Fruit fly (Drosophila melanogaster) whole organism, embryonic: Measurements from ENCODE around the gene CG7512.
A peak's percentile ranks its signal among the peaks of the same experiment; 100 is the strongest.

ENCODE experiments used
- Ada2b ChIP-seq: fragments of 200-800 bp; sonication (Bioruptor generic); IDR thresholded peaks from 2 replicates; pipeline ENCODE4 v1.3.6; 2022; ENCODE audit warnings: missing biosample characterization, missing genetic modification characterization
- B-H1 ChIP-seq: fragments of 200-800 bp; sonication (Bioruptor generic); IDR thresholded peaks from 3 replicates; pipeline ENCODE4 v1.3.6; 2022; ENCODE audit warnings: missing biosample characterization, missing genetic modification characterization
- BtbVII ChIP-seq: fragments of 200-800 bp; sonication (Bioruptor generic); optimal IDR thresholded peaks from 3 replicates; lab custom pipeline; 2017; ENCODE audit warnings: missing biosample characterization, mild to moderate bottlenecking, missing genetic modification characterization
- CG11456 ChIP-seq: fragments of 200-800 bp; sonication (Bioruptor generic); IDR thresholded peaks from 3 replicates; pipeline ENCODE4 v1.3.6; 2022; ENCODE audit warnings: missing biosample characterization, missing genetic modification characterization
- CG11723 ChIP-seq: fragments of 200-800 bp; sonication (Bioruptor generic); optimal IDR thresholded peaks from 2 replicates; lab custom pipeline; 2017; ENCODE audit warnings: missing biosample characterization, mild to moderate bottlenecking, missing genetic modification characterization
- CG12071 ChIP-seq: fragments of 200-800 bp; sonication (Bioruptor generic); optimal IDR thresholded peaks from 3 replicates; lab custom pipeline; 2018; ENCODE audit warnings: missing biosample characterization, mild to moderate bottlenecking, missing genetic modification characterization
- CG13624 ChIP-seq: fragments of 200-800 bp; sonication (Bioruptor generic); optimal IDR thresholded peaks from 2 replicates; lab custom pipeline; 2016; ENCODE audit warnings: missing biosample characterization, missing genetic modification characterization
- CG14014 ChIP-seq: fragments of 200-800 bp; sonication (Bioruptor generic); IDR thresholded peaks from 2 replicates; pipeline ENCODE4 v1.3.6; 2022; ENCODE audit warnings: missing biosample characterization, missing genetic modification characterization
- CG14710 ChIP-seq: fragments of 200-800 bp; sonication (Bioruptor generic); optimal IDR thresholded peaks from 3 replicates; lab custom pipeline; 2019; ENCODE audit warnings: missing biosample characterization, mild to moderate bottlenecking, missing genetic modification characterization, moderate library complexity
- CG15601 ChIP-seq: fragments of 200-800 bp; sonication (Bioruptor generic); optimal IDR thresholded peaks from 3 replicates; lab custom pipeline; 2019; ENCODE audit warnings: missing biosample characterization, mild to moderate bottlenecking, missing genetic modification characterization, moderate library complexity
- CG30431 ChIP-seq: fragments of 200-800 bp; sonication (Bioruptor generic); optimal IDR thresholded peaks from 2 replicates; lab custom pipeline; 2017; ENCODE audit warnings: missing biosample characterization, missing genetic modification characterization
- CG3163 ChIP-seq: fragments of 200-800 bp; sonication (Bioruptor generic); optimal IDR thresholded peaks from 3 replicates; lab custom pipeline; 2016; ENCODE audit warnings: missing biosample characterization, missing genetic modification characterization
- CG32532 ChIP-seq: fragments of 200-800 bp; sonication (Bioruptor generic); IDR thresholded peaks from 2 replicates; pipeline ENCODE4 v1.3.6; 2022; ENCODE audit warnings: missing biosample characterization, missing genetic modification characterization
- CG3726 ChIP-seq: fragments of 200-800 bp; sonication (Bioruptor generic); IDR thresholded peaks from 3 replicates; pipeline ENCODE4, ENCODE4 v1.3.6; 2022; ENCODE audit warnings: missing biosample characterization, missing genetic modification characterization
- CG42726 ChIP-seq: fragments of 200-800 bp; sonication (Bioruptor generic); IDR thresholded peaks from 2 replicates; pipeline ENCODE4 v1.3.6; 2022; ENCODE audit warnings: missing biosample characterization, missing genetic modification characterization; ENCODE audit not compliant: partially characterized antibody
- CG6683 ChIP-seq: fragments of 200-800 bp; sonication (Bioruptor generic); optimal IDR thresholded peaks from 2 replicates; lab custom pipeline; 2017; ENCODE audit warnings: missing biosample characterization, mild to moderate bottlenecking, missing genetic modification characterization, missing genetic modification reagents
- CG7839 ChIP-seq: fragments of 200-800 bp; sonication (Bioruptor generic); optimal IDR thresholded peaks from 3 replicates; lab custom pipeline; 2018; ENCODE audit warnings: missing biosample characterization, mild to moderate bottlenecking, missing genetic modification characterization, moderate library complexity
- CG9727 ChIP-seq: fragments of 200-800 bp; sonication (Bioruptor generic); optimal IDR thresholded peaks from 3 replicates; lab custom pipeline; 2017; ENCODE audit warnings: missing biosample characterization, mild to moderate bottlenecking, missing genetic modification characterization
- Dbx ChIP-seq: fragments of 200-800 bp; sonication (Bioruptor generic); IDR thresholded peaks from 3 replicates; pipeline ENCODE4 v1.3.6; 2022; ENCODE audit warnings: missing biosample characterization, missing genetic modification characterization
- ERR ChIP-seq: fragments of 200-800 bp; sonication (Bioruptor generic); optimal IDR thresholded peaks from 2 replicates; lab custom pipeline; 2016; ENCODE audit warnings: missing biosample characterization, missing genetic modification characterization
- Ets97D ChIP-seq: fragments of 200-800 bp; sonication (Bioruptor generic); optimal IDR thresholded peaks from 3 replicates; lab custom pipeline; 2016; ENCODE audit warnings: missing biosample characterization, missing genetic modification characterization
- Fer1 ChIP-seq: fragments of 200-800 bp; sonication (Bioruptor generic); optimal IDR thresholded peaks from 2 replicates; lab custom pipeline; 2017; ENCODE audit warnings: missing biosample characterization, mild to moderate bottlenecking, missing genetic modification characterization
- Fer3 ChIP-seq: fragments of 200-800 bp; sonication (Bioruptor generic); optimal IDR thresholded peaks from 2 replicates; lab custom pipeline; 2018; ENCODE audit warnings: missing biosample characterization, mild to moderate bottlenecking, missing genetic modification characterization, moderate library complexity
- HHEX ChIP-seq: fragments of 200-800 bp; sonication (Bioruptor generic); optimal IDR thresholded peaks from 3 replicates; lab custom pipeline; 2017; ENCODE audit warnings: missing biosample characterization, mild to moderate bottlenecking, missing genetic modification characterization, missing genetic modification reagents
- Hand ChIP-seq: fragments of 200-800 bp; sonication (Bioruptor generic); optimal IDR thresholded peaks from 2 replicates; lab custom pipeline; 2017; ENCODE audit warnings: mild to moderate bottlenecking, missing biosample characterization, missing genetic modification reagents, missing genetic modification characterization
- HmgZ ChIP-seq: fragments of 200-800 bp; sonication (Bioruptor generic); optimal IDR thresholded peaks from 2 replicates; lab custom pipeline; 2018; ENCODE audit warnings: missing biosample characterization, mild to moderate bottlenecking, missing genetic modification characterization
- Med ChIP-seq: fragments of 200-800 bp; sonication (Bioruptor generic); peaks from one replicate; lab custom pipeline; 2016; ENCODE audit warnings: missing biosample characterization, missing genetic modification characterization, mild to moderate bottlenecking, inconsistent platforms, moderate library complexity
- NC2α ChIP-seq: fragments of 200-800 bp; sonication (Bioruptor generic); optimal IDR thresholded peaks from 2 replicates; lab custom pipeline; 2016; ENCODE audit warnings: missing biosample characterization, missing genetic modification characterization
- NC2β ChIP-seq: fragments of 200-800 bp; sonication (Bioruptor generic); optimal IDR thresholded peaks from 2 replicates; lab custom pipeline; 2016; ENCODE audit warnings: missing biosample characterization, missing genetic modification characterization
- NFAT ChIP-seq: fragments of 200-800 bp; sonication (Bioruptor generic); IDR thresholded peaks from 2 replicates; pipeline ENCODE4 v1.3.6; 2022; ENCODE audit warnings: missing biosample characterization, missing genetic modification characterization
- Optix ChIP-seq: fragments of 200-800 bp; sonication (Bioruptor generic); IDR thresholded peaks from 3 replicates; pipeline ENCODE4 v1.3.6; 2022; ENCODE audit warnings: missing biosample characterization, missing genetic modification characterization
- Pdp1 ChIP-seq, 2 experiments: fragments of 200-800 bp; sonication (Bioruptor generic); optimal IDR thresholded peaks; 3 replicates each; lab custom pipeline; 2016; ENCODE audit warnings: missing biosample characterization in 2 of 2, missing genetic modification characterization in 2 of 2, mild to moderate bottlenecking in 1 of 2, moderate library complexity in 1 of 2
- Poxn ChIP-seq: fragments of 200-800 bp; sonication (Bioruptor generic); IDR thresholded peaks from 2 replicates; pipeline ENCODE4 v1.3.6; 2022; ENCODE audit warnings: missing biosample characterization, missing genetic modification characterization
- Sry-δ ChIP-seq: fragments of 200-800 bp; sonication (Bioruptor generic); optimal IDR thresholded peaks from 2 replicates; lab custom pipeline; 2016; ENCODE audit warnings: missing biosample characterization, missing genetic modification characterization
- Xbp1 ChIP-seq: fragments of 200-800 bp; sonication (Bioruptor generic); optimal IDR thresholded peaks from 3 replicates; lab custom pipeline; 2016; ENCODE audit warnings: missing biosample characterization, mild to moderate bottlenecking, missing genetic modification characterization
- YL-1 ChIP-seq: fragments of 200-800 bp; sonication (Bioruptor generic); optimal IDR thresholded peaks from 3 replicates; lab custom pipeline; 2017; ENCODE audit warnings: missing biosample characterization, mild to moderate bottlenecking, missing genetic modification characterization
- ap ChIP-seq: fragments of 200-800 bp; sonication (Bioruptor generic); IDR thresholded peaks from 2 replicates; pipeline ENCODE4 v1.3.6; 2022; ENCODE audit warnings: missing biosample characterization, missing genetic modification characterization
- ash1 ChIP-seq: fragments of 200-800 bp; sonication (Bioruptor generic); optimal IDR thresholded peaks from 2 replicates; lab custom pipeline; 2018; ENCODE audit warnings: missing biosample characterization, mild to moderate bottlenecking, missing genetic modification characterization
- bab2 ChIP-seq: fragments of 200-800 bp; sonication (Bioruptor generic); optimal IDR thresholded peaks from 2 replicates; lab custom pipeline; 2016; ENCODE audit warnings: missing biosample characterization, missing genetic modification characterization
- chm ChIP-seq: fragments of 200-800 bp; sonication (Bioruptor generic); IDR thresholded peaks from 2 replicates; pipeline ENCODE4 v1.3.6; 2022; ENCODE audit warnings: missing biosample characterization, missing genetic modification characterization
- danr ChIP-seq: fragments of 200-800 bp; sonication (Bioruptor generic); IDR thresholded peaks from 2 replicates; pipeline ENCODE4 v1.3.6; 2022; ENCODE audit warnings: missing biosample characterization, missing genetic modification characterization
- dati ChIP-seq: fragments of 200-800 bp; sonication (Bioruptor generic); IDR thresholded peaks from 2 replicates; pipeline ENCODE4 v1.3.6; 2022; ENCODE audit warnings: missing biosample characterization, missing genetic modification characterization
- eyg ChIP-seq: fragments of 200-800 bp; sonication (Bioruptor generic); optimal IDR thresholded peaks from 3 replicates; lab custom pipeline; 2016; ENCODE audit warnings: missing biosample characterization, missing genetic modification characterization
- gsb-n ChIP-seq: fragments of 200-800 bp; sonication (Bioruptor generic); optimal IDR thresholded peaks from 3 replicates; lab custom pipeline; 2018; ENCODE audit warnings: missing biosample characterization, mild to moderate bottlenecking, missing genetic modification characterization
- jumu ChIP-seq: fragments of 200-800 bp; sonication (Bioruptor generic); optimal IDR thresholded peaks from 3 replicates; lab custom pipeline; 2016; ENCODE audit warnings: missing biosample characterization, missing genetic modification characterization
- lilli ChIP-seq: fragments of 200-800 bp; sonication (Bioruptor generic); optimal IDR thresholded peaks from 3 replicates; lab custom pipeline; 2016; ENCODE audit warnings: missing biosample characterization, missing genetic modification characterization
- lmd ChIP-seq: fragments of 200-800 bp; sonication (Bioruptor generic); IDR thresholded peaks from 2 replicates; pipeline ENCODE4 v1.3.6; 2022; ENCODE audit warnings: missing biosample characterization, missing genetic modification characterization
- pros ChIP-seq: fragments of 200-800 bp; sonication (Bioruptor generic); optimal IDR thresholded peaks from 3 replicates; lab custom pipeline; 2019; ENCODE audit warnings: missing biosample characterization, mild to moderate bottlenecking, missing genetic modification characterization, moderate library complexity
- psq ChIP-seq: fragments of 200-800 bp; sonication (Bioruptor generic); optimal IDR thresholded peaks from 2 replicates; lab custom pipeline; 2017; ENCODE audit warnings: missing biosample characterization, missing genetic modification characterization
- slp2 ChIP-seq: fragments of 200-800 bp; sonication (Bioruptor generic); optimal IDR thresholded peaks from 2 replicates; lab custom pipeline; 2016; ENCODE audit warnings: missing biosample characterization, missing genetic modification characterization

CG7512 gene

DNA sequence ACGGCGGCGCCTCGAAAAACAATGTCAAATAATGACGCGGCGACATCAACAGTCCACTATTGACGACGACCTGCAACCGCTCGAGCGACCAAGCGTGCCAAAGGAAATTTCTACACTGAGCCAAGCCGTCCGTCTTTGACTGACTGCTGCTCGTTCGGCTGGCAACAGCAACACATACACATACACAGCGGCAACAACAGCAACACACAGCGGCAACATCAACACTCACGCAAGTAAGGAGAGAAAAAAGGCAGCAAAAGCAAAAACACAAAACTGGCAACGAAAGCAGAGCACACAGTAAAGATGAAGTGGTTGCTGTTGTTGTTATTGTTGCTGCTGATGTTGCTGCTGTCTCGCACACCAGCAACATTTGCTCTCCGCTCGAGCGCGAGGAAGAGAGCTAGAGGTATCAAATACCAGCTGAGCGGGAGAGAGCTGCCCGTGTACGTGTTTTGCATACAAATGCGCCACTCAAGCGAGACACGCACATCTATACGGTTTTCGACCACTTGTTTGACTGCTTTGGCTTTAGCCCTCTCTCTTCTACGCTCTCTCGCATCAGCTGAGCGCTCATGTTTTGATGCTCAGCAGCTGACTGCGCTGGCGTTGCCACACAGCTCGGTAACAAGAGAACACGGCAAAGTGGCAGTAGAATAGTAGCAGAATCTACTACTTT is 39.6 kb downstream of the CG7512 start (continued):
- peak; percentile 59 for TF ChIP-seq CG3163 (GFP tag; lab: Kevin White, UChicago)
- no peak for TF ChIP-seq ERR (GFP tag; lab: Kevin White, UChicago)
- TF ChIP-seq B-H1 (GFP tag; lab: Robert Waterston, UW) = no peak; the same call in 2 of the 3 replicates
- TF ChIP-seq CG9727 (GFP tag; lab: Kevin White, UChicago) = peak; percentile 50
- TF ChIP-seq CG15601 (tag; lab: Kevin White, UChicago) = no peak
- peak; percentile 90 for TF ChIP-seq pros (GFP tag; lab: Kevin White, UChicago)
- TF ChIP-seq Fer3 = no peak
- TF ChIP-seq psq (GFP tag; lab: Kevin White, UChicago) = peak; percentile 74
- TF ChIP-seq CG11723 = no peak
- TF ChIP-seq Xbp1 (GFP tag; lab: Kevin White, UChicago) = peak; percentile 15
- peak; percentile 58; the same call in 1 of the 2 replicates for TF ChIP-seq CG42726 (GFP tag; lab: Robert Waterston, UW)
- TF ChIP-seq Ets97D (GFP tag; lab: Kevin White, UChicago) = no peak
- no peak for TF ChIP-seq CG3726 (GFP tag; lab: Robert Waterston, UW)
- TF ChIP-seq slp2 (GFP tag; lab: Kevin White, UChicago) = no peak
- TF ChIP-seq CG14710 (tag; lab: Kevin White, UChicago) = peak; percentile 3
- TF ChIP-seq dati = no peak
- TF ChIP-seq lmd (GFP tag; lab: Robert Waterston, UW) = no peak
- TF ChIP-seq CG14014 = peak; percentile 6; the same call in 1 of the 2 replicates
- TF ChIP-seq ap (GFP tag; lab: Robert Waterston, UW) = no peak
- TF ChIP-seq Fer1 (GFP tag; lab: Kevin White, UChicago) = peak; percentile 64
- peak; percentile 69 for TF ChIP-seq CG12071 (GFP tag; lab: Kevin White, UChicago)
- no peak for TF ChIP-seq CG30431 (GFP tag; lab: Kevin White, UChicago)
- TF ChIP-seq CG7839 (tag; lab: Kevin White, UChicago) = peak; percentile 28
- TF ChIP-seq CG13624 (GFP tag; lab: Kevin White, UChicago) = peak; percentile 40
- TF ChIP-seq NFAT (GFP tag; lab: Robert Waterston, UW) = peak; percentile 61; the same call in 1 of the 2 replicates
- TF ChIP-seq chm (GFP tag; lab: Robert Waterston, UW) = peak; percentile 77
- TF ChIP-seq Med = peak; percentile 92
- TF ChIP-seq HHEX = no peak
- TF ChIP-seq NC2α (GFP tag; lab: Kevin White, UChicago) = no peak
- TF ChIP-seq Pdp1 (GFP tag; optimal IDR thresholded peaks at IDR 0.05; lab: Kevin White, UChicago) = no peak
- no peak for TF ChIP-seq Sry-δ (GFP tag; lab: Kevin White, UChicago)
- no peak for TF ChIP-seq eyg
- peak; percentile 21 for TF ChIP-seq YL-1 (GFP tag; lab: Kevin White, UChicago)
- no peak for TF ChIP-seq Poxn
- TF ChIP-seq NC2β (GFP tag; lab: Kevin White, UChicago) = peak; percentile 1
- TF ChIP-seq Dbx (GFP tag; lab: Robert Waterston, UW) = 0 out of 3 replicates have a peak, but pooled peaks have one; percentile 38
- no peak for TF ChIP-seq lilli (GFP tag; lab: Kevin White, UChicago)
- peak; percentile 72 for TF ChIP-seq Hand (GFP tag; lab: Kevin White, UChicago)
- no peak for TF ChIP-seq danr
- peak; percentile 86 for TF ChIP-seq HmgZ
- TF ChIP-seq ash1 (GFP tag; lab: Kevin White, UChicago) = peak; percentile 17
- TF ChIP-seq gsb-n (tag; lab: Kevin White, UChicago) = peak; percentile 14
- TF ChIP-seq Optix (GFP tag; lab: Robert Waterston, UW) = 0 out of 3 replicates have a peak, but pooled peaks have one; percentile 6
- 0 out of 2 replicates have a peak, but pooled peaks have one; percentile 31 for TF ChIP-seq CG32532 (GFP tag; lab: Robert Waterston, UW)
- TF ChIP-seq jumu (GFP tag; lab: Kevin White, UChicago) = no peak
- TF ChIP-seq CG11456 (GFP tag; lab: Robert Waterston, UW) = peak; percentile 56; the same call in 2 of the 3 replicates
- no peak for TF ChIP-seq Ada2b (GFP tag; lab: Robert Waterston, UW)
- TF ChIP-seq BtbVII (GFP tag; lab: Kevin White, UChicago) = peak; percentile 59
- no peak for TF ChIP-seq bab2
- peak; percentile 39 for TF ChIP-seq CG6683
